Fruit fly (Drosophila melanogaster) whole organism, embryonic: ENCODE measurements around the gene wus.

Source experiments
- Aef1 ChIP-seq: fragments of 200-800 bp; sonication (Bioruptor generic); IDR thresholded peaks from 3 replicates; pipeline ENCODE4 v1.3.6; 2022; ENCODE audit warnings: missing biosample characterization, missing genetic modification characterization
- BEAF-32 ChIP-seq: fragments of 200-800 bp; sonication (Bioruptor generic); optimal IDR thresholded peaks from 3 replicates; lab custom pipeline; 2017; ENCODE audit warnings: missing biosample characterization, missing genetic modification characterization, mild to moderate bottlenecking, moderate library complexity, missing genetic modification reagents
- CG10321 ChIP-seq: fragments of 200-800 bp; sonication (Bioruptor generic); IDR thresholded peaks from 2 replicates; pipeline ENCODE4 v1.3.6; 2022; ENCODE audit warnings: missing biosample characterization, missing genetic modification characterization
- CG10543 ChIP-seq: fragments of 200-800 bp; sonication (Bioruptor generic); optimal IDR thresholded peaks from 3 replicates; lab custom pipeline; 2017; ENCODE audit warnings: missing biosample characterization, mild to moderate bottlenecking, missing genetic modification characterization, moderate library complexity
- CG11247 ChIP-seq: fragments of 200-800 bp; sonication (Bioruptor generic); IDR thresholded peaks from 2 replicates; pipeline ENCODE4 v1.3.6; 2022; ENCODE audit warnings: missing biosample characterization, missing genetic modification characterization
- CG12659 ChIP-seq: fragments of 200-800 bp; sonication (Bioruptor generic); optimal IDR thresholded peaks from 3 replicates; lab custom pipeline; 2017; ENCODE audit warnings: mild to moderate bottlenecking, missing biosample characterization, missing genetic modification reagents, missing genetic modification characterization
- CG13296 ChIP-seq: fragments of 200-800 bp; sonication (Bioruptor generic); optimal IDR thresholded peaks from 3 replicates; lab custom pipeline; 2018; ENCODE audit warnings: missing biosample characterization, mild to moderate bottlenecking, missing genetic modification characterization
- CG13894 ChIP-seq: fragments of 200-800 bp; sonication (Bioruptor generic); optimal IDR thresholded peaks from 3 replicates; lab custom pipeline; 2018; ENCODE audit warnings: missing biosample characterization, mild to moderate bottlenecking, missing genetic modification characterization, moderate library complexity
- CG15073 ChIP-seq: fragments of 200-800 bp; sonication (Bioruptor generic); optimal IDR thresholded peaks from 2 replicates; lab custom pipeline; 2016; ENCODE audit warnings: missing biosample characterization, missing genetic modification characterization
- CG15514 ChIP-seq: fragments of 200-800 bp; sonication (Bioruptor generic); optimal IDR thresholded peaks from 3 replicates; lab custom pipeline; 2017; ENCODE audit warnings: missing biosample characterization, missing genetic modification characterization, mild to moderate bottlenecking, moderate library complexity, missing genetic modification reagents
- CG18764 ChIP-seq: fragments of 200-800 bp; sonication (Bioruptor generic); optimal IDR thresholded peaks from 3 replicates; lab custom pipeline; 2016; ENCODE audit warnings: missing biosample characterization, missing genetic modification characterization
- CG30431 ChIP-seq: fragments of 200-800 bp; sonication (Bioruptor generic); optimal IDR thresholded peaks from 2 replicates; lab custom pipeline; 2017; ENCODE audit warnings: missing biosample characterization, missing genetic modification characterization
- CG31388 ChIP-seq: fragments of 200-800 bp; sonication (Bioruptor generic); optimal IDR thresholded peaks from 2 replicates; lab custom pipeline; 2016; ENCODE audit warnings: missing biosample characterization, missing genetic modification characterization
- CG33213 ChIP-seq: fragments of 200-800 bp; sonication (Bioruptor generic); optimal IDR thresholded peaks from 3 replicates; lab custom pipeline; 2016; ENCODE audit warnings: missing biosample characterization, missing genetic modification characterization
- CG34224 ChIP-seq: fragments of 200-800 bp; sonication (Bioruptor generic); IDR thresholded peaks from 3 replicates; pipeline ENCODE4 v1.3.6; 2022; ENCODE audit warnings: missing biosample characterization, missing genetic modification characterization; ENCODE audit not compliant: partially characterized antibody
- CG4282 ChIP-seq: fragments of 200-800 bp; sonication (Bioruptor generic); optimal IDR thresholded peaks from 2 replicates; lab custom pipeline; 2016; ENCODE audit warnings: missing biosample characterization, missing genetic modification characterization
- CG4617 ChIP-seq: fragments of 200-800 bp; sonication (Bioruptor generic); optimal IDR thresholded peaks from 3 replicates; lab custom pipeline; 2016; ENCODE audit warnings: missing biosample characterization, missing genetic modification characterization, borderline replicate concordance
- CG8359 ChIP-seq: fragments of 200-800 bp; sonication (Bioruptor generic); optimal IDR thresholded peaks from 2 replicates; lab custom pipeline; 2017; ENCODE audit warnings: missing biosample characterization, mild to moderate bottlenecking, missing genetic modification characterization, borderline replicate concordance
- CG9797 ChIP-seq: fragments of 200-800 bp; sonication (Bioruptor generic); optimal IDR thresholded peaks from 3 replicates; lab custom pipeline; 2018; ENCODE audit warnings: missing biosample characterization, mild to moderate bottlenecking, missing genetic modification characterization
- D19A ChIP-seq: fragments of 200-800 bp; optimal IDR thresholded peaks from 3 replicates; lab custom pipeline; 2019; ENCODE audit warnings: missing biosample characterization, mild to moderate bottlenecking, missing genetic modification characterization, moderate library complexity
- Deaf1 ChIP-seq: fragments of 200-800 bp; optimal IDR thresholded peaks from 3 replicates; lab custom pipeline; 2019; ENCODE audit warnings: missing biosample characterization, mild to moderate bottlenecking, missing genetic modification characterization, moderate library complexity
- Dp ChIP-seq: fragments of 200-800 bp; sonication (Bioruptor generic); optimal IDR thresholded peaks from 2 replicates; lab custom pipeline; 2018; ENCODE audit warnings: missing biosample characterization, mild to moderate bottlenecking, missing genetic modification characterization, moderate library complexity
- E2f2 ChIP-seq: fragments of 200-800 bp; sonication (Bioruptor generic); IDR thresholded peaks from 2 replicates; pipeline ENCODE4 v1.3.6; 2022; ENCODE audit warnings: missing biosample characterization, missing genetic modification characterization
- Fer3 ChIP-seq: fragments of 200-800 bp; sonication (Bioruptor generic); optimal IDR thresholded peaks from 2 replicates; lab custom pipeline; 2018; ENCODE audit warnings: missing biosample characterization, mild to moderate bottlenecking, missing genetic modification characterization, moderate library complexity
- HLH4C ChIP-seq: fragments of 200-800 bp; sonication (Bioruptor generic); IDR thresholded peaks from 3 replicates; pipeline ENCODE4 v1.3.6; 2022; ENCODE audit warnings: missing biosample characterization, missing genetic modification characterization; ENCODE audit not compliant: partially characterized antibody
- Nf-YB ChIP-seq: fragments of 200-800 bp; sonication (Bioruptor generic); optimal IDR thresholded peaks from 3 replicates; lab custom pipeline; 2019; ENCODE audit warnings: missing biosample characterization, mild to moderate bottlenecking, missing genetic modification characterization, moderate library complexity
- Scr ChIP-seq: fragments of 200-800 bp; sonication (Bioruptor generic); IDR thresholded peaks from 2 replicates; pipeline ENCODE4 v1.3.6; 2022; ENCODE audit warnings: missing biosample characterization, missing genetic modification characterization; ENCODE audit not compliant: partially characterized antibody
- Sox100B ChIP-seq: fragments of 200-800 bp; sonication (Bioruptor generic); optimal IDR thresholded peaks from 3 replicates; lab custom pipeline; 2018; ENCODE audit warnings: missing biosample characterization, mild to moderate bottlenecking, missing genetic modification characterization
- Stat92E ChIP-seq, 3 experiments: fragments of >200 bp in 2 of 3; fragments of 200-800 bp in 1 of 3; sonication (Bioruptor generic) in 1 of 3; optimal IDR thresholded peaks; 2 replicates each; lab custom pipeline; 2017 to 2019; ENCODE audit warnings: missing biosample characterization in 3 of 3, missing genetic modification characterization in 3 of 3, mild to moderate bottlenecking in 1 of 3, moderate library complexity in 1 of 3
- bigmax ChIP-seq: fragments of 200-800 bp; sonication (Bioruptor generic); optimal IDR thresholded peaks from 2 replicates; lab custom pipeline; 2018; ENCODE audit warnings: missing biosample characterization, mild to moderate bottlenecking, missing genetic modification characterization
- bsh ChIP-seq, 2 experiments: fragments of 200-800 bp; sonication (Bioruptor generic); optimal IDR thresholded peaks; 2 replicates each; lab custom pipeline; 2017 to 2018; ENCODE audit warnings: mild to moderate bottlenecking in 2 of 2, missing biosample characterization in 2 of 2, missing genetic modification characterization in 2 of 2, moderate library complexity in 1 of 2
- chm ChIP-seq: fragments of 200-800 bp; sonication (Bioruptor generic); IDR thresholded peaks from 2 replicates; pipeline ENCODE4 v1.3.6; 2022; ENCODE audit warnings: missing biosample characterization, missing genetic modification characterization
- crp ChIP-seq, 2 experiments: fragments of 200-800 bp; sonication (Bioruptor generic); optimal IDR thresholded peaks; 2 replicates in 1 of 2; 3 replicates in 1 of 2; lab custom pipeline; 2017; ENCODE audit warnings: missing biosample characterization in 2 of 2, missing genetic modification characterization in 2 of 2, mild to moderate bottlenecking in 1 of 2, moderate library complexity in 1 of 2
- dan ChIP-seq: fragments of 200-800 bp; sonication (Bioruptor generic); IDR thresholded peaks from 2 replicates; pipeline ENCODE4 v1.3.6; 2022; ENCODE audit warnings: missing biosample characterization, missing genetic modification characterization
- ewg ChIP-seq: fragments of 200-800 bp; sonication (Bioruptor generic); optimal IDR thresholded peaks from 3 replicates; lab custom pipeline; 2017; ENCODE audit warnings: mild to moderate bottlenecking, missing biosample characterization, missing genetic modification reagents, missing genetic modification characterization
- gcm2 ChIP-seq: fragments of 200-800 bp; sonication (Bioruptor generic); optimal IDR thresholded peaks from 2 replicates; lab custom pipeline; 2016; ENCODE audit warnings: missing biosample characterization, missing genetic modification characterization
- gfzf ChIP-seq: fragments of 200-800 bp; sonication (Bioruptor generic); optimal IDR thresholded peaks from 2 replicates; lab custom pipeline; 2016; ENCODE audit warnings: missing biosample characterization, mild to moderate bottlenecking, missing genetic modification characterization, moderate library complexity
- gsb-n ChIP-seq: fragments of 200-800 bp; sonication (Bioruptor generic); optimal IDR thresholded peaks from 3 replicates; lab custom pipeline; 2018; ENCODE audit warnings: missing biosample characterization, mild to moderate bottlenecking, missing genetic modification characterization
- h ChIP-seq: fragments of >200 bp; optimal IDR thresholded peaks from 2 replicates; lab custom pipeline; 2017
- hb ChIP-seq: fragments of 200-800 bp; sonication (Bioruptor generic); IDR thresholded peaks from 3 replicates; pipeline ENCODE4 v1.3.6; 2022; ENCODE audit warnings: missing biosample characterization, missing genetic modification characterization; ENCODE audit not compliant: partially characterized antibody
- insv ChIP-seq, 2 experiments: fragments of 200-800 bp; sonication (Bioruptor generic); optimal IDR thresholded peaks; 3 replicates each; lab custom pipeline; 2016 to 2018; ENCODE audit warnings: missing biosample characterization in 2 of 2, missing genetic modification characterization in 2 of 2
- nom ChIP-seq: fragments of 200-800 bp; sonication (Bioruptor generic); optimal IDR thresholded peaks from 2 replicates; lab custom pipeline; 2017; ENCODE audit warnings: missing biosample characterization, missing genetic modification characterization, mild to moderate bottlenecking, moderate library complexity, missing genetic modification reagents
- otp ChIP-seq: fragments of 200-800 bp; sonication (Bioruptor generic); IDR thresholded peaks from 3 replicates; pipeline ENCODE4, ENCODE4 v1.3.6; 2022; ENCODE audit warnings: missing biosample characterization, missing genetic modification characterization
- pita ChIP-seq: fragments of 200-800 bp; sonication (Bioruptor generic); optimal IDR thresholded peaks from 2 replicates; lab custom pipeline; 2017; ENCODE audit warnings: missing biosample characterization, mild to moderate bottlenecking, missing genetic modification characterization
- run ChIP-seq: fragments of 200-800 bp; sonication (Bioruptor generic); optimal IDR thresholded peaks from 3 replicates; lab custom pipeline; 2018; ENCODE audit warnings: missing biosample characterization, mild to moderate bottlenecking, missing genetic modification characterization
- scrt ChIP-seq: fragments of 200-800 bp; sonication (Bioruptor generic); optimal IDR thresholded peaks from 2 replicates; lab custom pipeline; 2018; ENCODE audit warnings: missing biosample characterization, mild to moderate bottlenecking, missing genetic modification characterization, moderate library complexity
- ttk ChIP-seq: fragments of 200-800 bp; sonication (Bioruptor generic); IDR thresholded peaks from 2 replicates; pipeline ENCODE4 v2.1.2; 2022; ENCODE audit warnings: missing biosample characterization, missing genetic modification characterization
- tx ChIP-seq: fragments of 200-800 bp; sonication (Bioruptor generic); optimal IDR thresholded peaks from 2 replicates; lab custom pipeline; 2016; ENCODE audit warnings: missing biosample characterization, missing genetic modification characterization
- zfh2 ChIP-seq: fragments of 200-800 bp; sonication (Bioruptor generic); optimal IDR thresholded peaks from 2 replicates; lab custom pipeline; 2016; ENCODE audit warnings: missing biosample characterization, missing genetic modification characterization

Gene wus

dm6 chrX:16940426-16941058, at the start of gene wus:
TSS of gene wus (minus strand) at chrX:16940873.
- TF ChIP-seq h (lab: Kevin White, UChicago) (no peak), CG12659 (peak; percentile 28), run (tag; lab: Kevin White, UChicago) (no peak), scrt (no peak), gfzf (peak; percentile 71), Nf-YB (GFP tag; lab: Kevin White, UChicago) (no peak), CG8359 (GFP tag; lab: Kevin White, UChicago) (no peak), Stat92E (GFP tag; optimal IDR thresholded peaks at IDR 0.05; lab: Kevin White, UChicago) (peak in 1 of 3 experiments; percentile 7), bsh (GFP tag; optimal IDR thresholded peaks at IDR 0.05; lab: Kevin White, UChicago) (peak in 1 of 2 experiments; percentile 28), zfh2 (no peak), CG33213 (no peak), nom (GFP tag; lab: Kevin White, UChicago) (peak; percentile 36), gcm2 (GFP tag; lab: Kevin White, UChicago) (no peak), D19A (no peak), hb (GFP tag; lab: Robert Waterston, UW) (no peak), CG9797 (GFP tag; lab: Kevin White, UChicago) (peak; percentile 46), Deaf1 (peak; percentile 24), Dp (GFP tag; lab: Kevin White, UChicago) (peak; percentile 59), crp (GFP tag; optimal IDR thresholded peaks at IDR 0.05; lab: Kevin White, UChicago) (no peak), ewg (no peak), chm (GFP tag; lab: Robert Waterston, UW) (no peak), CG31388 (GFP tag; lab: Kevin White, UChicago) (no peak), BEAF-32 (GFP tag; lab: Kevin White, UChicago) (peak; percentile 41), otp (GFP tag; lab: Robert Waterston, UW) (no peak), Scr (0 out of 2 replicates have a peak, but pooled peaks have one; percentile 24), CG18764 (GFP tag; lab: Kevin White, UChicago) (no peak), CG34224 (peak; percentile 15; the same call in 1 of the 3 replicates), CG11247 (GFP tag; lab: Robert Waterston, UW) (no peak), gsb-n (no peak), CG13296 (no peak), CG15073 (peak; percentile 77), bigmax (GFP tag; lab: Kevin White, UChicago) (no peak), HLH4C (GFP tag; lab: Robert Waterston, UW) (no peak), CG10321 (GFP tag; lab: Robert Waterston, UW) (no peak), Aef1 (GFP tag; lab: Robert Waterston, UW) (no peak), pita (GFP tag; lab: Kevin White, UChicago) (no peak), insv (GFP tag; optimal IDR thresholded peaks at IDR 0.05; lab: Kevin White, UChicago) (no peak), Fer3 (tag; lab: Kevin White, UChicago) (no peak), CG4282 (no peak), dan (GFP tag; lab: Robert Waterston, UW) (no peak), CG4617 (GFP tag; lab: Kevin White, UChicago) (no peak), tx (no peak), CG10543 (GFP tag; lab: Kevin White, UChicago) (no peak), ttk (GFP tag; lab: Robert Waterston, UW) (no peak), E2f2 (peak; percentile 70), CG15514 (peak; percentile 74), Sox100B (GFP tag; lab: Kevin White, UChicago) (no peak), CG30431 (no peak), CG13894 (tag; lab: Kevin White, UChicago) (no peak)
